Fruit fly (Drosophila melanogaster) whole organism, embryonic: ENCODE results near the gene Mo25.

Source experiments
- Antp ChIP-seq: fragments of 200-800 bp; sonication (Bioruptor generic); optimal IDR thresholded peaks from 3 replicates; lab custom pipeline; 2016; ENCODE audit warnings: missing biosample characterization, missing genetic modification characterization
- BtbVII ChIP-seq: fragments of 200-800 bp; sonication (Bioruptor generic); optimal IDR thresholded peaks from 3 replicates; lab custom pipeline; 2017; ENCODE audit warnings: missing biosample characterization, mild to moderate bottlenecking, missing genetic modification characterization
- CG10267 ChIP-seq: fragments of 200-800 bp; sonication (Bioruptor generic); optimal IDR thresholded peaks from 2 replicates; lab custom pipeline; 2018; ENCODE audit warnings: missing biosample characterization, mild to moderate bottlenecking, missing genetic modification characterization, moderate library complexity
- CG11723 ChIP-seq: fragments of 200-800 bp; sonication (Bioruptor generic); optimal IDR thresholded peaks from 2 replicates; lab custom pipeline; 2017; ENCODE audit warnings: missing biosample characterization, mild to moderate bottlenecking, missing genetic modification characterization
- CG13296 ChIP-seq: fragments of 200-800 bp; sonication (Bioruptor generic); optimal IDR thresholded peaks from 3 replicates; lab custom pipeline; 2018; ENCODE audit warnings: missing biosample characterization, mild to moderate bottlenecking, missing genetic modification characterization
- CG14667 ChIP-seq: fragments of 200-800 bp; sonication (Bioruptor generic); IDR thresholded peaks from 2 replicates; pipeline ENCODE4 v1.3.6; 2022; ENCODE audit warnings: missing biosample characterization, missing genetic modification characterization
- CG15011 ChIP-seq: fragments of 200-800 bp; sonication (Bioruptor generic); optimal IDR thresholded peaks from 3 replicates; lab custom pipeline; 2018; ENCODE audit warnings: missing biosample characterization, mild to moderate bottlenecking, missing genetic modification characterization
- CG15073 ChIP-seq: fragments of 200-800 bp; sonication (Bioruptor generic); optimal IDR thresholded peaks from 2 replicates; lab custom pipeline; 2016; ENCODE audit warnings: missing biosample characterization, missing genetic modification characterization
- CG15479 ChIP-seq: fragments of 200-800 bp; sonication (Bioruptor generic); optimal IDR thresholded peaks from 3 replicates; lab custom pipeline; 2019; ENCODE audit warnings: missing biosample characterization, mild to moderate bottlenecking, missing genetic modification characterization, moderate library complexity
- CG16863 ChIP-seq: fragments of 200-800 bp; sonication (Bioruptor generic); optimal IDR thresholded peaks from 3 replicates; lab custom pipeline; 2016; ENCODE audit warnings: missing biosample characterization, missing genetic modification characterization
- CG17361 ChIP-seq: fragments of 200-800 bp; sonication (Bioruptor generic); IDR thresholded peaks from 3 replicates; pipeline ENCODE4 v1.3.6; 2022; ENCODE audit warnings: missing biosample characterization, missing genetic modification characterization
- CG18599 ChIP-seq: fragments of 200-800 bp; sonication (Bioruptor generic); optimal IDR thresholded peaks from 3 replicates; lab custom pipeline; 2017; ENCODE audit warnings: missing biosample characterization, missing genetic modification characterization, mild to moderate bottlenecking, moderate library complexity, missing genetic modification reagents
- CG2678 ChIP-seq: fragments of 200-800 bp; sonication (Bioruptor generic); optimal IDR thresholded peaks from 3 replicates; lab custom pipeline; 2019; ENCODE audit warnings: missing biosample characterization, mild to moderate bottlenecking, missing genetic modification characterization, moderate library complexity
- CG2712 ChIP-seq: fragments of 200-800 bp; optimal IDR thresholded peaks from 3 replicates; lab custom pipeline; 2019; ENCODE audit warnings: missing biosample characterization, mild to moderate bottlenecking, missing genetic modification characterization, moderate library complexity
- CG2889 ChIP-seq: fragments of 200-800 bp; sonication (Bioruptor generic); IDR thresholded peaks from 3 replicates; pipeline ENCODE4 v1.3.6; 2022; ENCODE audit warnings: missing biosample characterization, missing genetic modification characterization
- CG33213 ChIP-seq: fragments of 200-800 bp; sonication (Bioruptor generic); optimal IDR thresholded peaks from 3 replicates; lab custom pipeline; 2016; ENCODE audit warnings: missing biosample characterization, missing genetic modification characterization
- CG4282 ChIP-seq: fragments of 200-800 bp; sonication (Bioruptor generic); optimal IDR thresholded peaks from 2 replicates; lab custom pipeline; 2016; ENCODE audit warnings: missing biosample characterization, missing genetic modification characterization
- CG5245 ChIP-seq: fragments of 200-800 bp; sonication (Bioruptor generic); optimal IDR thresholded peaks from 3 replicates; lab custom pipeline; 2016; ENCODE audit warnings: missing biosample characterization, missing genetic modification characterization
- CG8281 ChIP-seq: fragments of 200-800 bp; sonication (Bioruptor generic); optimal IDR thresholded peaks from 2 replicates; lab custom pipeline; 2018; ENCODE audit warnings: missing biosample characterization, mild to moderate bottlenecking, missing genetic modification characterization, moderate library complexity
- CG8944 ChIP-seq: fragments of 200-800 bp; sonication (Bioruptor generic); optimal IDR thresholded peaks from 3 replicates; lab custom pipeline; 2016; ENCODE audit warnings: missing biosample characterization, missing genetic modification characterization
- CG9932 ChIP-seq: fragments of 200-800 bp; sonication (Bioruptor generic); IDR thresholded peaks from 2 replicates; pipeline ENCODE4 v1.3.6; 2022; ENCODE audit warnings: missing biosample characterization, missing genetic modification characterization
- Hmx ChIP-seq: fragments of 200-800 bp; sonication (Bioruptor generic); optimal IDR thresholded peaks from 2 replicates; lab custom pipeline; 2016; ENCODE audit warnings: missing biosample characterization, missing genetic modification characterization
- Max ChIP-seq: fragments of 200-800 bp; sonication (Bioruptor generic); optimal IDR thresholded peaks from 2 replicates; lab custom pipeline; 2016; ENCODE audit warnings: missing biosample characterization, mild to moderate bottlenecking, missing genetic modification characterization
- Med ChIP-seq: fragments of 200-800 bp; sonication (Bioruptor generic); peaks from one replicate; lab custom pipeline; 2016; ENCODE audit warnings: missing biosample characterization, missing genetic modification characterization, mild to moderate bottlenecking, inconsistent platforms, moderate library complexity
- NK7.1 ChIP-seq: fragments of 200-800 bp; sonication (Bioruptor generic); optimal IDR thresholded peaks from 3 replicates; lab custom pipeline; 2016; ENCODE audit warnings: missing biosample characterization, missing genetic modification characterization
- Opbp ChIP-seq: fragments of 200-800 bp; sonication (Bioruptor generic); IDR thresholded peaks from 3 replicates; pipeline ENCODE4 v1.3.6; 2022; ENCODE audit warnings: missing biosample characterization, missing genetic modification characterization; ENCODE audit not compliant: partially characterized antibody
- Ptx1 ChIP-seq: fragments of 200-800 bp; sonication (Bioruptor generic); IDR thresholded peaks from 2 replicates; pipeline ENCODE4 v1.3.6; 2022; ENCODE audit warnings: missing biosample characterization, missing genetic modification characterization
- Sox100B ChIP-seq: fragments of 200-800 bp; sonication (Bioruptor generic); optimal IDR thresholded peaks from 3 replicates; lab custom pipeline; 2018; ENCODE audit warnings: missing biosample characterization, mild to moderate bottlenecking, missing genetic modification characterization
- amos ChIP-seq: fragments of 200-800 bp; sonication (Bioruptor generic); IDR thresholded peaks from 2 replicates; pipeline ENCODE4 v1.3.6; 2022; ENCODE audit warnings: missing biosample characterization, missing genetic modification characterization; ENCODE audit not compliant: partially characterized antibody
- ap ChIP-seq: fragments of 200-800 bp; sonication (Bioruptor generic); IDR thresholded peaks from 2 replicates; pipeline ENCODE4 v1.3.6; 2022; ENCODE audit warnings: missing biosample characterization, missing genetic modification characterization
- az2 ChIP-seq: fragments of 200-800 bp; sonication (Bioruptor generic); optimal IDR thresholded peaks from 3 replicates; lab custom pipeline; 2016; ENCODE audit warnings: missing biosample characterization, missing genetic modification characterization
- bsh ChIP-seq, 2 experiments: fragments of 200-800 bp; sonication (Bioruptor generic); optimal IDR thresholded peaks; 2 replicates each; lab custom pipeline; 2017 to 2018; ENCODE audit warnings: mild to moderate bottlenecking in 2 of 2, missing biosample characterization in 2 of 2, missing genetic modification characterization in 2 of 2, moderate library complexity in 1 of 2
- caup ChIP-seq: fragments of 200-800 bp; sonication (Bioruptor generic); optimal IDR thresholded peaks from 3 replicates; lab custom pipeline; 2017; ENCODE audit warnings: missing biosample characterization, mild to moderate bottlenecking, missing genetic modification characterization, moderate library complexity; ENCODE audit not compliant: severe bottlenecking
- crp ChIP-seq, 2 experiments: fragments of 200-800 bp; sonication (Bioruptor generic); optimal IDR thresholded peaks; 2 replicates in 1 of 2; 3 replicates in 1 of 2; lab custom pipeline; 2017; ENCODE audit warnings: missing biosample characterization in 2 of 2, missing genetic modification characterization in 2 of 2, mild to moderate bottlenecking in 1 of 2, moderate library complexity in 1 of 2
- esg ChIP-seq: fragments of 200-800 bp; sonication (Bioruptor generic); conservative IDR thresholded peaks from 2 replicates; pipeline ENCODE4 v1.3.6; 2022; ENCODE audit warnings: missing biosample characterization, missing genetic modification characterization
- ewg ChIP-seq: fragments of 200-800 bp; sonication (Bioruptor generic); optimal IDR thresholded peaks from 3 replicates; lab custom pipeline; 2017; ENCODE audit warnings: mild to moderate bottlenecking, missing biosample characterization, missing genetic modification reagents, missing genetic modification characterization
- gcm2 ChIP-seq: fragments of 200-800 bp; sonication (Bioruptor generic); optimal IDR thresholded peaks from 2 replicates; lab custom pipeline; 2016; ENCODE audit warnings: missing biosample characterization, missing genetic modification characterization
- gsb ChIP-seq: fragments of 200-800 bp; sonication (Bioruptor generic); IDR thresholded peaks from 2 replicates; pipeline ENCODE4 v1.3.6; 2022; ENCODE audit warnings: missing biosample characterization, missing genetic modification characterization
- lab ChIP-seq: fragments of 200-800 bp; sonication (Bioruptor generic); optimal IDR thresholded peaks from 3 replicates; lab custom pipeline; 2017; ENCODE audit warnings: missing biosample characterization, missing genetic modification characterization, mild to moderate bottlenecking, moderate library complexity, missing genetic modification reagents
- lola ChIP-seq, 3 experiments: fragments of >200 bp in 2 of 3; fragments of 200-800 bp in 1 of 3; sonication (Bioruptor generic) in 1 of 3; optimal IDR thresholded peaks; 2 replicates each; lab custom pipeline; 2017 to 2019; ENCODE audit warnings: missing biosample characterization in 3 of 3, missing genetic modification characterization in 3 of 3, mild to moderate bottlenecking in 1 of 3, moderate library complexity in 1 of 3
- maf-S ChIP-seq: fragments of 200-800 bp; sonication (Bioruptor generic); optimal IDR thresholded peaks from 2 replicates; lab custom pipeline; 2016; ENCODE audit warnings: missing biosample characterization, missing genetic modification characterization
- mam ChIP-seq: fragments of 200-800 bp; sonication (Bioruptor generic); optimal IDR thresholded peaks from 3 replicates; lab custom pipeline; 2016; ENCODE audit warnings: missing biosample characterization, missing genetic modification characterization
- onecut ChIP-seq: fragments of 200-800 bp; sonication (Bioruptor generic); IDR thresholded peaks from 2 replicates; pipeline ENCODE4 v1.3.6; 2022; ENCODE audit warnings: missing biosample characterization, missing genetic modification characterization
- pnt ChIP-seq: fragments of 200-800 bp; sonication (Bioruptor generic); optimal IDR thresholded peaks from 3 replicates; lab custom pipeline; 2016; ENCODE audit warnings: missing biosample characterization, missing genetic modification characterization
- run ChIP-seq: fragments of 200-800 bp; sonication (Bioruptor generic); optimal IDR thresholded peaks from 3 replicates; lab custom pipeline; 2018; ENCODE audit warnings: missing biosample characterization, mild to moderate bottlenecking, missing genetic modification characterization
- scrt ChIP-seq: fragments of 200-800 bp; sonication (Bioruptor generic); optimal IDR thresholded peaks from 2 replicates; lab custom pipeline; 2018; ENCODE audit warnings: missing biosample characterization, mild to moderate bottlenecking, missing genetic modification characterization, moderate library complexity
- sens ChIP-seq: fragments of 200-800 bp; sonication (Bioruptor generic); peaks from one replicate; lab custom pipeline; 2016; ENCODE audit warnings: missing biosample characterization, missing genetic modification characterization
- sim ChIP-seq: fragments of 200-800 bp; sonication (Bioruptor generic); IDR thresholded peaks from 2 replicates; pipeline ENCODE4 v1.3.6; 2022; ENCODE audit warnings: missing biosample characterization, missing genetic modification characterization
- trem ChIP-seq: fragments of 200-800 bp; optimal IDR thresholded peaks from 3 replicates; lab custom pipeline; 2019; ENCODE audit warnings: missing biosample characterization, mild to moderate bottlenecking, missing genetic modification characterization, moderate library complexity
- twi ChIP-seq: fragments of 200-800 bp; optimal IDR thresholded peaks from 2 replicates; lab custom pipeline; 2019; ENCODE audit warnings: missing biosample characterization, mild to moderate bottlenecking, missing genetic modification characterization, moderate library complexity

Gene Mo25

dm6 chr3L:16582678-16583315, 32.5 kb downstream of the Mo25 start, which contains the start of gene Rpn12:
Rpn12 (plus strand) TSS chr3L:16583028.
- TF ChIP-seq CG8944 (GFP tag; lab: Kevin White, UChicago) (no peak), mam (peak; percentile 62), CG11723 (GFP tag; lab: Kevin White, UChicago) (no peak), CG16863 (GFP tag; lab: Kevin White, UChicago) (no peak), CG14667 (GFP tag; lab: Robert Waterston, UW) (no peak), CG17361 (peak; percentile 55; the same call in 2 of the 3 replicates), Max (GFP tag; lab: Kevin White, UChicago) (no peak), lab (GFP tag; lab: Kevin White, UChicago) (no peak), CG4282 (no peak), sim (GFP tag; lab: Robert Waterston, UW) (no peak), CG13296 (GFP tag; lab: Kevin White, UChicago) (peak; percentile 60), esg (GFP tag; lab: Robert Waterston, UW) (no peak), CG8281 (tag; lab: Kevin White, UChicago) (no peak), twi (tag; lab: Kevin White, UChicago) (no peak), CG18599 (GFP tag; lab: Kevin White, UChicago) (peak; percentile 24), CG5245 (GFP tag; lab: Kevin White, UChicago) (no peak), pnt (GFP tag; lab: Kevin White, UChicago) (no peak), BtbVII (no peak), maf-S (GFP tag; lab: Kevin White, UChicago) (no peak), CG9932 (GFP tag; lab: Robert Waterston, UW) (peak; percentile 53; the same call in 1 of the 2 replicates), Med (GFP tag; lab: Kevin White, UChicago) (peak; percentile 76), run (tag; lab: Kevin White, UChicago) (no peak), Ptx1 (GFP tag; lab: Robert Waterston, UW) (no peak), az2 (GFP tag; lab: Kevin White, UChicago) (no peak), gcm2 (GFP tag; lab: Kevin White, UChicago) (no peak), Sox100B (GFP tag; lab: Kevin White, UChicago) (no peak), crp (GFP tag; optimal IDR thresholded peaks at IDR 0.05; lab: Kevin White, UChicago) (peak in 1 of 2 experiments; percentile 4), caup (GFP tag; lab: Kevin White, UChicago) (no peak), ewg (no peak), Antp (GFP tag; lab: Kevin White, UChicago) (no peak), CG15479 (no peak), CG2712 (tag; lab: Kevin White, UChicago) (peak; percentile 43), NK7.1 (no peak), CG15073 (GFP tag; lab: Kevin White, UChicago) (no peak), lola (GFP tag; optimal IDR thresholded peaks at IDR 0.05; lab: Kevin White, UChicago) (peak in 1 of 3 experiments; percentile 23), trem (tag; lab: Kevin White, UChicago) (peak; percentile 64), ap (GFP tag; lab: Robert Waterston, UW) (no peak), gsb (no peak), Hmx (GFP tag; lab: Kevin White, UChicago) (no peak), scrt (GFP tag; lab: Kevin White, UChicago) (no peak), Opbp (GFP tag; lab: Robert Waterston, UW) (peak; percentile 78; the same call in 2 of the 3 replicates), CG2889 (GFP tag; lab: Robert Waterston, UW) (no peak), bsh (GFP tag; optimal IDR thresholded peaks at IDR 0.05; lab: Kevin White, UChicago) (peak in 1 of 2 experiments; percentile 1), CG2678 (peak; percentile 49), amos (GFP tag; lab: Robert Waterston, UW) (peak; percentile 84), CG33213 (no peak), sens (GFP tag; lab: Kevin White, UChicago) (peak; percentile 93), CG15011 (GFP tag; lab: Kevin White, UChicago) (no peak), CG10267 (tag; lab: Kevin White, UChicago) (peak; percentile 50), onecut (GFP tag; lab: Robert Waterston, UW) (no peak)
